Worm (Caenorhabditis elegans): ENCODE data around the gene math-6.

ce11 chrII:1899934-1900333 lies 15.4 kb upstream of the math-6 start, which contains the start of gene math-24:
- TF ChIP-seq unc-86 (tag; optimal IDR thresholded peaks at IDR 0.05) (no peak), lin-11 (tag; optimal IDR thresholded peaks at IDR 0.05) (no peak), pqm-1 (tag; optimal IDR thresholded peaks at IDR 0.05) (no peak), sox-2 (GFP tag; IDR thresholded peaks at IDR 0.05) (no peak), elt-2 (tag; optimal IDR thresholded peaks at IDR 0.05) (no peak), tbx-2 (tag; optimal IDR thresholded peaks at IDR 0.05) (no peak), nfya-1 (tag; optimal IDR thresholded peaks at IDR 0.05) (no peak), pag-3 (tag; optimal IDR thresholded peaks at IDR 0.05; ENCODE audit: borderline replicate concordance) (no peak), pha-4 (tag; optimal IDR thresholded peaks at IDR 0.05) (no peak), ceh-9 (tag; optimal IDR thresholded peaks at IDR 0.05) (no peak), sdc-2 (tag; optimal IDR thresholded peaks at IDR 0.05) (no peak), hlh-8 (tag; optimal IDR thresholded peaks at IDR 0.05) (no peak), ceh-48 (tag; optimal IDR thresholded peaks at IDR 0.05) (no peak), pha-2 (tag; optimal IDR thresholded peaks at IDR 0.05) (no peak)
